Fruit fly (Drosophila melanogaster) whole organism, embryonic: ENCODE measurements around the gene CG43051.

Source experiments
- Blimp-1 ChIP-seq: fragments of 200-800 bp; sonication (Bioruptor generic); optimal IDR thresholded peaks from 3 replicates; lab custom pipeline; 2018; ENCODE audit warnings: missing biosample characterization, missing genetic modification characterization, mild to moderate bottlenecking, moderate library complexity, missing genetic modification reagents
- CG10462 ChIP-seq: fragments of 200-800 bp; sonication (Bioruptor generic); optimal IDR thresholded peaks from 2 replicates; lab custom pipeline; 2016; ENCODE audit warnings: missing biosample characterization, missing genetic modification characterization
- CG11723 ChIP-seq: fragments of 200-800 bp; sonication (Bioruptor generic); optimal IDR thresholded peaks from 2 replicates; lab custom pipeline; 2017; ENCODE audit warnings: missing biosample characterization, mild to moderate bottlenecking, missing genetic modification characterization
- CG12236 ChIP-seq: fragments of 200-800 bp; sonication (Bioruptor generic); optimal IDR thresholded peaks from 2 replicates; lab custom pipeline; 2016; ENCODE audit warnings: missing biosample characterization, missing genetic modification characterization
- CG12659 ChIP-seq: fragments of 200-800 bp; sonication (Bioruptor generic); optimal IDR thresholded peaks from 3 replicates; lab custom pipeline; 2017; ENCODE audit warnings: mild to moderate bottlenecking, missing biosample characterization, missing genetic modification reagents, missing genetic modification characterization
- CG1647 ChIP-seq: fragments of 200-800 bp; sonication (Bioruptor generic); optimal IDR thresholded peaks from 3 replicates; lab custom pipeline; 2016; ENCODE audit warnings: missing biosample characterization, missing genetic modification characterization
- CG18262 ChIP-seq: fragments of 200-800 bp; optimal IDR thresholded peaks from 3 replicates; lab custom pipeline; 2019; ENCODE audit warnings: missing biosample characterization, mild to moderate bottlenecking, missing genetic modification characterization, moderate library complexity
- CG2889 ChIP-seq: fragments of 200-800 bp; sonication (Bioruptor generic); IDR thresholded peaks from 3 replicates; pipeline ENCODE4 v1.3.6; 2022; ENCODE audit warnings: missing biosample characterization, missing genetic modification characterization
- CG31224 ChIP-seq: fragments of 200-800 bp; sonication (Bioruptor generic); IDR thresholded peaks from 2 replicates; pipeline ENCODE4 v1.3.6; 2022; ENCODE audit warnings: missing biosample characterization, missing genetic modification characterization
- CG32772 ChIP-seq: fragments of 200-800 bp; sonication (Bioruptor generic); IDR thresholded peaks from 2 replicates; pipeline ENCODE4 v1.3.6; 2022; ENCODE audit warnings: missing biosample characterization, missing genetic modification characterization
- CG42726 ChIP-seq: fragments of 200-800 bp; sonication (Bioruptor generic); IDR thresholded peaks from 2 replicates; pipeline ENCODE4 v1.3.6; 2022; ENCODE audit warnings: missing biosample characterization, missing genetic modification characterization; ENCODE audit not compliant: partially characterized antibody
- CG5180 ChIP-seq: fragments of 200-800 bp; sonication (Bioruptor generic); optimal IDR thresholded peaks from 3 replicates; lab custom pipeline; 2017; ENCODE audit warnings: missing biosample characterization, missing genetic modification characterization, mild to moderate bottlenecking, moderate library complexity, missing genetic modification reagents
- CG6791 ChIP-seq: fragments of 200-800 bp; sonication (Bioruptor generic); IDR thresholded peaks from 3 replicates; pipeline ENCODE4 v1.3.6; 2022; ENCODE audit warnings: missing biosample characterization, missing genetic modification characterization; ENCODE audit not compliant: partially characterized antibody
- CG7271 ChIP-seq: fragments of 200-800 bp; sonication (Bioruptor generic); optimal IDR thresholded peaks from 2 replicates; lab custom pipeline; 2018; ENCODE audit warnings: missing biosample characterization, mild to moderate bottlenecking, missing genetic modification characterization, moderate library complexity
- CG7839 ChIP-seq: fragments of 200-800 bp; sonication (Bioruptor generic); optimal IDR thresholded peaks from 3 replicates; lab custom pipeline; 2018; ENCODE audit warnings: missing biosample characterization, mild to moderate bottlenecking, missing genetic modification characterization, moderate library complexity
- CG8924 ChIP-seq: fragments of 200-800 bp; optimal IDR thresholded peaks from 3 replicates; lab custom pipeline; 2019; ENCODE audit warnings: missing biosample characterization, mild to moderate bottlenecking, missing genetic modification characterization, moderate library complexity
- CG8944 ChIP-seq: fragments of 200-800 bp; sonication (Bioruptor generic); optimal IDR thresholded peaks from 3 replicates; lab custom pipeline; 2016; ENCODE audit warnings: missing biosample characterization, missing genetic modification characterization
- CG9215 ChIP-seq: fragments of 200-800 bp; sonication (Bioruptor generic); IDR thresholded peaks from 2 replicates; pipeline ENCODE4 v1.3.6; 2022; ENCODE audit warnings: missing biosample characterization, missing genetic modification characterization
- CG9437 ChIP-seq: fragments of 200-800 bp; sonication (Bioruptor generic); optimal IDR thresholded peaks from 2 replicates; lab custom pipeline; 2018; ENCODE audit warnings: missing biosample characterization, mild to moderate bottlenecking, missing genetic modification characterization
- CHES-1-like ChIP-seq: fragments of 200-800 bp; sonication (Bioruptor generic); optimal IDR thresholded peaks from 2 replicates; lab custom pipeline; 2016; ENCODE audit warnings: missing biosample characterization, missing genetic modification characterization
- Doc3 ChIP-seq: fragments of 200-800 bp; sonication (Bioruptor generic); IDR thresholded peaks from 3 replicates; pipeline ENCODE4 v1.3.6; 2022; ENCODE audit warnings: missing biosample characterization, missing genetic modification characterization; ENCODE audit not compliant: partially characterized antibody
- Drgx ChIP-seq: fragments of 200-800 bp; sonication (Bioruptor generic); IDR thresholded peaks from 2 replicates; pipeline ENCODE4 v1.3.6; 2022; ENCODE audit warnings: missing biosample characterization, missing genetic modification characterization
- E2f1 ChIP-seq: fragments of 200-800 bp; sonication (Bioruptor generic); IDR thresholded peaks from 2 replicates; pipeline ENCODE4 v1.3.6; 2022; ENCODE audit warnings: missing biosample characterization, missing genetic modification characterization
- Gug ChIP-seq: fragments of 200-800 bp; sonication (Bioruptor generic); IDR thresholded peaks from 4 replicates; pipeline ENCODE4 v1.3.6; 2022; ENCODE audit warnings: missing biosample characterization, missing genetic modification characterization
- HHEX ChIP-seq: fragments of 200-800 bp; sonication (Bioruptor generic); optimal IDR thresholded peaks from 3 replicates; lab custom pipeline; 2017; ENCODE audit warnings: missing biosample characterization, mild to moderate bottlenecking, missing genetic modification characterization, missing genetic modification reagents
- HLH3B ChIP-seq: fragments of 200-800 bp; sonication (Bioruptor generic); IDR thresholded peaks from 2 replicates; pipeline ENCODE4 v1.3.6; 2022; ENCODE audit warnings: missing biosample characterization, missing genetic modification characterization
- HLH54F ChIP-seq: fragments of 200-800 bp; sonication (Bioruptor generic); optimal IDR thresholded peaks from 3 replicates; lab custom pipeline; 2016; ENCODE audit warnings: missing biosample characterization, missing genetic modification characterization
- Jarid2 ChIP-seq: fragments of 200-800 bp; sonication (Bioruptor generic); optimal IDR thresholded peaks from 3 replicates; lab custom pipeline; 2017; ENCODE audit warnings: mild to moderate bottlenecking, missing biosample characterization, missing genetic modification reagents, missing genetic modification characterization
- Mes4 ChIP-seq: fragments of 200-800 bp; sonication (Bioruptor generic); optimal IDR thresholded peaks from 2 replicates; lab custom pipeline; 2016; ENCODE audit warnings: missing biosample characterization, missing genetic modification characterization
- Oli ChIP-seq: fragments of 200-800 bp; sonication (Bioruptor generic); optimal IDR thresholded peaks from 2 replicates; lab custom pipeline; 2018; ENCODE audit warnings: missing biosample characterization, mild to moderate bottlenecking, missing genetic modification characterization, moderate library complexity
- Stat92E ChIP-seq, 3 experiments: fragments of >200 bp in 2 of 3; fragments of 200-800 bp in 1 of 3; sonication (Bioruptor generic) in 1 of 3; optimal IDR thresholded peaks; 2 replicates each; lab custom pipeline; 2017 to 2019; ENCODE audit warnings: missing biosample characterization in 3 of 3, missing genetic modification characterization in 3 of 3, mild to moderate bottlenecking in 1 of 3, moderate library complexity in 1 of 3
- abd-A ChIP-seq: fragments of 200-800 bp; sonication (Bioruptor generic); optimal IDR thresholded peaks from 3 replicates; lab custom pipeline; 2019; ENCODE audit warnings: missing biosample characterization, mild to moderate bottlenecking, missing genetic modification characterization, moderate library complexity
- bab2 ChIP-seq: fragments of 200-800 bp; sonication (Bioruptor generic); optimal IDR thresholded peaks from 2 replicates; lab custom pipeline; 2016; ENCODE audit warnings: missing biosample characterization, missing genetic modification characterization
- croc ChIP-seq: fragments of 200-800 bp; sonication (Bioruptor generic); conservative IDR thresholded peaks from 3 replicates; pipeline ENCODE4 v1.3.6; 2022; ENCODE audit warnings: missing biosample characterization, missing genetic modification characterization
- da ChIP-seq: fragments of 200-800 bp; sonication (Bioruptor generic); optimal IDR thresholded peaks from 2 replicates; lab custom pipeline; 2016; ENCODE audit warnings: missing biosample characterization, missing genetic modification characterization
- gsb-n ChIP-seq: fragments of 200-800 bp; sonication (Bioruptor generic); optimal IDR thresholded peaks from 3 replicates; lab custom pipeline; 2018; ENCODE audit warnings: missing biosample characterization, mild to moderate bottlenecking, missing genetic modification characterization
- hb ChIP-seq: fragments of 200-800 bp; sonication (Bioruptor generic); IDR thresholded peaks from 3 replicates; pipeline ENCODE4 v1.3.6; 2022; ENCODE audit warnings: missing biosample characterization, missing genetic modification characterization; ENCODE audit not compliant: partially characterized antibody
- lola ChIP-seq, 3 experiments: fragments of >200 bp in 2 of 3; fragments of 200-800 bp in 1 of 3; sonication (Bioruptor generic) in 1 of 3; optimal IDR thresholded peaks; 2 replicates each; lab custom pipeline; 2017 to 2019; ENCODE audit warnings: missing biosample characterization in 3 of 3, missing genetic modification characterization in 3 of 3, mild to moderate bottlenecking in 1 of 3, moderate library complexity in 1 of 3
- mam ChIP-seq: fragments of 200-800 bp; sonication (Bioruptor generic); optimal IDR thresholded peaks from 3 replicates; lab custom pipeline; 2016; ENCODE audit warnings: missing biosample characterization, missing genetic modification characterization
- mirr ChIP-seq: fragments of 200-800 bp; sonication (Bioruptor generic); optimal IDR thresholded peaks from 3 replicates; lab custom pipeline; 2018; ENCODE audit warnings: missing biosample characterization, mild to moderate bottlenecking, missing genetic modification characterization
- mld ChIP-seq: fragments of 200-800 bp; sonication (Bioruptor generic); IDR thresholded peaks from 3 replicates; pipeline ENCODE4 v1.3.6; 2022; ENCODE audit warnings: missing biosample characterization, missing genetic modification characterization; ENCODE audit not compliant: partially characterized antibody
- odd ChIP-seq: fragments of 200-800 bp; sonication (Bioruptor generic); optimal IDR thresholded peaks from 2 replicates; lab custom pipeline; 2017; ENCODE audit warnings: missing biosample characterization, mild to moderate bottlenecking, missing genetic modification characterization
- pan ChIP-seq, 4 experiments: fragments of >200 bp in 3 of 4; fragments of 200-800 bp in 1 of 4; sonication (Bioruptor generic) in 1 of 4; optimal IDR thresholded peaks in 3 of 4; IDR thresholded peaks in 1 of 4; 2 replicates each; pipeline versions ENCODE4 v1.3.6 to Lab custom; 2017 to 2022; ENCODE audit warnings: missing biosample characterization in 2 of 4, missing genetic modification characterization in 2 of 4, mixed read lengths in 1 of 4
- psq ChIP-seq: fragments of 200-800 bp; sonication (Bioruptor generic); optimal IDR thresholded peaks from 2 replicates; lab custom pipeline; 2017; ENCODE audit warnings: missing biosample characterization, missing genetic modification characterization
- seq ChIP-seq: fragments of 200-800 bp; sonication (Bioruptor generic); IDR thresholded peaks from 2 replicates; pipeline ENCODE4 v1.3.6; 2022; ENCODE audit warnings: missing biosample characterization, missing genetic modification characterization
- shn ChIP-seq: fragments of 200-800 bp; sonication (Bioruptor generic); optimal IDR thresholded peaks from 3 replicates; lab custom pipeline; 2016; ENCODE audit warnings: missing biosample characterization, missing genetic modification characterization
- tio ChIP-seq: fragments of 200-800 bp; sonication (Bioruptor generic); optimal IDR thresholded peaks from 2 replicates; lab custom pipeline; 2017; ENCODE audit warnings: missing biosample characterization, missing genetic modification characterization, inconsistent platforms
- trh ChIP-seq: fragments of 200-800 bp; sonication (Bioruptor generic); optimal IDR thresholded peaks from 2 replicates; lab custom pipeline; 2016; ENCODE audit warnings: missing biosample characterization, missing genetic modification characterization
- ttk ChIP-seq: fragments of 200-800 bp; sonication (Bioruptor generic); IDR thresholded peaks from 2 replicates; pipeline ENCODE4 v2.1.2; 2022; ENCODE audit warnings: missing biosample characterization, missing genetic modification characterization
- zen ChIP-seq: fragments of 200-800 bp; sonication (Bioruptor generic); optimal IDR thresholded peaks from 3 replicates; lab custom pipeline; 2018; ENCODE audit warnings: missing biosample characterization, mild to moderate bottlenecking, missing genetic modification characterization, moderate library complexity

The CG43051 gene

DNA sequence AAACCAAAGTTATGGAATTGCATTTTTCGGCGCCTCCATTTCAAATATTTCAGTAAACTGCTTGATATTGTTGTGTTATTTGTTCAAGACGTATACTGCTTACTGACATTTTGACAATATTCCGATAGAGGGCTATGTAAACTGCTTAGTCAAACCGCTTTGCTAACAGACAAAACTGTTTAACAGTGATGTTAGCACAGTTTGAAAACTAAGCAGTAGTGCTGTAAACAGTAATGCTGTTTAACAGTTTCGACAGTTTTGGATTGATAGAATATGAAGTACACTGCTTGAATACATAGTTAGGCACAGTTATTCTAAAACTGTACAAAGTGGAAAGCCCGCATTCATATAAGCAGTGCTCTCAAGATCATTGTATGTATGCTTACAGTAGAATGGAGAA, 12.5 kb downstream of the CG43051 start (continued):
- TF ChIP-seq CG2889 (no peak), CG8944 (no peak), Mes4 (no peak), trh (GFP tag; lab: Kevin White, UChicago) (no peak), CG8924 (no peak), odd (GFP tag; lab: Kevin White, UChicago) (no peak), psq (GFP tag; lab: Kevin White, UChicago) (no peak), CG12659 (no peak), tio (GFP tag; lab: Kevin White, UChicago) (no peak), lola (GFP tag; optimal IDR thresholded peaks at IDR 0.05; lab: Kevin White, UChicago) (peak in 1 of 3 experiments; percentile 9), CG7839 (tag; lab: Kevin White, UChicago) (no peak), E2f1 (no peak), CG5180 (GFP tag; lab: Kevin White, UChicago) (no peak), gsb-n (tag; lab: Kevin White, UChicago) (no peak), CG9215 (GFP tag; lab: Robert Waterston, UW) (no peak), CG1647 (GFP tag; lab: Kevin White, UChicago) (no peak), hb (no peak), pan (optimal IDR thresholded peaks at IDR 0.05; lab: Kevin White, UChicago) (no peak), pan (GFP tag; optimal IDR thresholded peaks at IDR 0.05 in 1 of 2, IDR thresholded peaks at IDR 0.05 in 1 of 2) (no peak), CG18262 (tag; lab: Kevin White, UChicago) (no peak), CG42726 (GFP tag; lab: Robert Waterston, UW) (peak; percentile 86), CG7271 (tag; lab: Kevin White, UChicago) (no peak), HLH3B (GFP tag; lab: Robert Waterston, UW) (no peak), zen (tag; lab: Kevin White, UChicago) (peak; percentile 60), CG10462 (GFP tag; lab: Kevin White, UChicago) (no peak), Doc3 (GFP tag; lab: Robert Waterston, UW) (no peak), seq (no peak), CG12236 (GFP tag; lab: Kevin White, UChicago) (no peak), mirr (GFP tag; lab: Kevin White, UChicago) (no peak), CHES-1-like (GFP tag; lab: Kevin White, UChicago) (no peak), Jarid2 (GFP tag; lab: Kevin White, UChicago) (no peak), Blimp-1 (GFP tag; lab: Kevin White, UChicago) (no peak), Stat92E (GFP tag; optimal IDR thresholded peaks at IDR 0.05; lab: Kevin White, UChicago) (peak in 1 of 3 experiments; percentile 44), CG11723 (no peak), croc (GFP tag; lab: Robert Waterston, UW) (no peak), Oli (tag; lab: Kevin White, UChicago) (no peak), Drgx (no peak), bab2 (GFP tag; lab: Kevin White, UChicago) (no peak), da (GFP tag; lab: Kevin White, UChicago) (no peak), CG6791 (GFP tag; lab: Robert Waterston, UW) (no peak), Gug (GFP tag; lab: Robert Waterston, UW) (no peak), HHEX (GFP tag; lab: Kevin White, UChicago) (no peak), CG31224 (no peak), HLH54F (no peak), CG9437 (no peak), abd-A (tag; lab: Kevin White, UChicago) (peak; percentile 16), shn (GFP tag; lab: Kevin White, UChicago) (no peak), ttk (no peak), mld (GFP tag; lab: Robert Waterston, UW) (no peak), CG32772 (GFP tag; lab: Robert Waterston, UW) (no peak), mam (GFP tag; lab: Kevin White, UChicago) (no peak)
